Worm (Caenorhabditis elegans) whole organism, late embryonic: Measurements from ENCODE around the gene M01B2.13.

Experiments
- C08G9.2 ChIP-seq: sonication (generic microtip); optimal IDR thresholded peaks from 2 replicates; lab custom pipeline; 2016; ENCODE audit warnings: mild to moderate bottlenecking, missing genetic modification characterization, moderate library complexity, missing compliant biosample characterization
- F13H6.1 ChIP-seq: sonication (generic microtip); optimal IDR thresholded peaks from 2 replicates; lab custom pipeline; 2016; ENCODE audit warnings: missing genetic modification characterization, missing compliant biosample characterization
- K02D7.2 ChIP-seq: sonication (generic microtip); optimal IDR thresholded peaks from 2 replicates; lab custom pipeline; 2017; ENCODE audit warnings: mild to moderate bottlenecking, missing genetic modification characterization, missing compliant biosample characterization
- K09A11.1 ChIP-seq: sonication (generic microtip); optimal IDR thresholded peaks from 2 replicates; lab custom pipeline; 2017; ENCODE audit warnings: antibody characterized with exemption, mild to moderate bottlenecking, missing genetic modification characterization, missing compliant biosample characterization; ENCODE audit not compliant: insufficient read depth
- Y22D7AL.16 ChIP-seq: sonication (generic microtip); optimal IDR thresholded peaks from 2 replicates; lab custom pipeline; 2016; ENCODE audit warnings: missing genetic modification characterization, missing compliant biosample characterization
- ama-1 ChIP-seq: fragments of 150-350 bp; optimal IDR thresholded peaks from 2 replicates; lab custom pipeline; 2014
- ceh-14 ChIP-seq: sonication (generic microtip); optimal IDR thresholded peaks from 2 replicates; lab custom pipeline; 2016; ENCODE audit warnings: missing genotype, missing genetic modification characterization, missing compliant biosample characterization
- ceh-18 ChIP-seq: sonication (generic microtip); optimal IDR thresholded peaks from 2 replicates; lab custom pipeline; 2016; ENCODE audit warnings: missing genetic modification characterization, missing compliant biosample characterization
- ceh-22 ChIP-seq: sonication (generic microtip); optimal IDR thresholded peaks from 2 replicates; lab custom pipeline; 2017; ENCODE audit warnings: missing biosample characterization, missing genetic modification characterization
- ceh-24 ChIP-seq: sonication (generic microtip); optimal IDR thresholded peaks from 2 replicates; lab custom pipeline; 2016; ENCODE audit warnings: mild to moderate bottlenecking, missing genetic modification characterization, missing compliant biosample characterization
- elt-2 ChIP-seq: sonication (generic microtip); optimal IDR thresholded peaks from 2 replicates; lab custom pipeline; 2016; ENCODE audit warnings: missing genetic modification reagents, missing genetic modification characterization, missing compliant biosample characterization
- elt-4 ChIP-seq: sonication (generic microtip); optimal IDR thresholded peaks from 2 replicates; lab custom pipeline; 2016; ENCODE audit warnings: missing genetic modification characterization, missing compliant biosample characterization
- gmeb-2 ChIP-seq: sonication (generic microtip); optimal IDR thresholded peaks from 2 replicates; lab custom pipeline; 2016; ENCODE audit warnings: missing genetic modification characterization, inconsistent platforms, missing compliant biosample characterization
- hlh-30 ChIP-seq: sonication (generic microtip); optimal IDR thresholded peaks from 2 replicates; lab custom pipeline; 2017; ENCODE audit warnings: antibody characterized with exemption, missing genetic modification characterization, missing compliant biosample characterization; ENCODE audit not compliant: insufficient read depth
- hlh-6 ChIP-seq: sonication (generic microtip); optimal IDR thresholded peaks from 2 replicates; lab custom pipeline; 2016; ENCODE audit warnings: missing genotype, missing genetic modification characterization, missing compliant biosample characterization
- hlh-8 ChIP-seq: sonication (generic microtip); optimal IDR thresholded peaks from 2 replicates; lab custom pipeline; 2016; ENCODE audit warnings: missing genotype, missing genetic modification characterization, missing compliant biosample characterization
- lin-11 ChIP-seq: fragments of 200-800 bp; sonication (Bioruptor generic); optimal IDR thresholded peaks from 2 replicates; lab custom pipeline; 2018; ENCODE audit warnings: mild to moderate bottlenecking, missing genetic modification characterization, missing compliant biosample characterization
- nfya-1 ChIP-seq: sonication (generic microtip); optimal IDR thresholded peaks from 2 replicates; lab custom pipeline; 2017; ENCODE audit warnings: missing genetic modification characterization, mild to moderate bottlenecking, missing compliant biosample characterization, antibody characterized with exemption, moderate library complexity
- nhr-11 ChIP-seq: fragments of 150-350 bp; optimal IDR thresholded peaks from 2 replicates; lab custom pipeline; 2014; ENCODE audit warnings: missing biosample characterization, missing genetic modification characterization
- odd-2 ChIP-seq: sonication (generic microtip); optimal IDR thresholded peaks from 2 replicates; lab custom pipeline; 2017; ENCODE audit warnings: antibody characterized with exemption, mild to moderate bottlenecking, missing genetic modification characterization, missing compliant biosample characterization
- pat-9 ChIP-seq: fragments of 200-800 bp; sonication (Bioruptor generic); optimal IDR thresholded peaks from 2 replicates; lab custom pipeline; 2018; ENCODE audit warnings: mild to moderate bottlenecking, missing genetic modification characterization, moderate library complexity, missing compliant biosample characterization
- pax-1 ChIP-seq: fragments of 150-350 bp; optimal IDR thresholded peaks from 2 replicates; lab custom pipeline; 2014; ENCODE audit warnings: missing biosample characterization, missing genetic modification characterization
- pha-2 ChIP-seq: sonication (generic microtip); optimal IDR thresholded peaks from 2 replicates; lab custom pipeline; 2017; ENCODE audit warnings: mild to moderate bottlenecking, missing genetic modification characterization, missing compliant biosample characterization
- pha-4 ChIP-seq: fragments of 150-350 bp; optimal IDR thresholded peaks from 2 replicates; lab custom pipeline; 2018; ENCODE audit warnings: missing biosample characterization, missing genetic modification reagents, missing genetic modification characterization
- pqm-1 ChIP-seq: sonication (generic microtip); optimal IDR thresholded peaks from 2 replicates; lab custom pipeline; 2016; ENCODE audit warnings: missing genetic modification characterization, missing compliant biosample characterization
- pros-1 ChIP-seq: fragments of 150-350 bp; optimal IDR thresholded peaks from 2 replicates; lab custom pipeline; 2014; ENCODE audit warnings: missing biosample characterization, missing genetic modification reagents, missing genetic modification characterization
- ref-2 ChIP-seq: sonication (generic microtip); optimal IDR thresholded peaks from 2 replicates; lab custom pipeline; 2016; ENCODE audit warnings: missing genetic modification characterization, missing compliant biosample characterization
- sdc-2 ChIP-seq: sonication (generic microtip); optimal IDR thresholded peaks from 2 replicates; lab custom pipeline; 2016; ENCODE audit warnings: missing genotype, missing genetic modification characterization, missing compliant biosample characterization
- sox-2 ChIP-seq: fragments of 200-800 bp; sonication (Bioruptor generic); IDR thresholded peaks from 2 replicates; pipeline ENCODE4 v1.3.6; 2022; ENCODE audit warnings: missing genetic modification reagents, missing genetic modification characterization, missing compliant biosample characterization
- sox-4 ChIP-seq: sonication (generic microtip); optimal IDR thresholded peaks from 2 replicates; lab custom pipeline; 2017; ENCODE audit warnings: mild to moderate bottlenecking, missing genetic modification characterization, inconsistent platforms, missing compliant biosample characterization
- tbx-7 ChIP-seq: sonication (generic microtip); optimal IDR thresholded peaks from 2 replicates; lab custom pipeline; 2016; ENCODE audit warnings: missing genotype, missing genetic modification characterization, missing compliant biosample characterization
- unc-3 ChIP-seq, 2 experiments: fragments of 200-800 bp in 1 of 2; sonication (Bioruptor generic) in 1 of 2; sonication (generic microtip) in 1 of 2; conservative IDR thresholded peaks in 1 of 2; optimal IDR thresholded peaks in 1 of 2; 2 replicates each; pipeline versions ENCODE4 v1.3.6 to Lab custom; 2016 to 2022; ENCODE audit warnings: missing compliant biosample characterization in 2 of 2, missing genetic modification characterization in 2 of 2, missing genetic modification reagents in 1 of 2
- unc-42 ChIP-seq: sonication (generic microtip); optimal IDR thresholded peaks from 2 replicates; lab custom pipeline; 2016; ENCODE audit warnings: missing genotype, missing genetic modification characterization, missing compliant biosample characterization
- ztf-16 ChIP-seq: sonication (generic microtip); optimal IDR thresholded peaks from 2 replicates; lab custom pipeline; 2017; ENCODE audit warnings: missing genetic modification characterization, missing compliant biosample characterization

The M01B2.13 gene

DNA sequence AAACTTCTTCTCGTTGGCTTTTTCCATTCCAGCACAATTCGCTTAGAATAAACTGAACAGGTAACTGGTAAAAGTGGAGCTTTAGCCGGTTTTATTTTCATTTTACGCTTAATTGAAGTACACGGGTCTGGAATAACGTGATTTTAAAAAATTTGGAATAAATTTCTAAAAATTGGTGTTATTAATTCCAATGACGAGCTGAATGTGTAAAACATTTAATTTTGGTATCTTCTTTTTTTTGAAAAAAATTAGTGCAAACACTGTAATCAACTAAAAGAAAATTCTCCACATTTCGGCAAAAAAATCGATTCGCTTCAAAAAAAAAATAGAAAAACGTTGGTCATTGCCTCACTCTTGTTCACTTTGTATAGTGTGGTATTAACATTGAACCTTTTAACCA, 6.5 kb upstream of the M01B2.13 start, which contains the start of gene T10H4.4:
T10H4.4 (minus strand) TSS at position 101 of the 400 bp plus-strand sequence.
- no peak for TF ChIP-seq pqm-1 (tag; lab: Kevin White, UChicago)
- no peak for TF ChIP-seq pha-2 (tag; lab: Kevin White, UChicago)
- TF ChIP-seq tbx-7 (tag; lab: Kevin White, UChicago) = no peak
- TF ChIP-seq hlh-30 (tag; lab: Kevin White, UChicago) = no peak
- TF ChIP-seq pha-4 (tag; lab: Kevin White, UChicago) = no peak

DNA sequence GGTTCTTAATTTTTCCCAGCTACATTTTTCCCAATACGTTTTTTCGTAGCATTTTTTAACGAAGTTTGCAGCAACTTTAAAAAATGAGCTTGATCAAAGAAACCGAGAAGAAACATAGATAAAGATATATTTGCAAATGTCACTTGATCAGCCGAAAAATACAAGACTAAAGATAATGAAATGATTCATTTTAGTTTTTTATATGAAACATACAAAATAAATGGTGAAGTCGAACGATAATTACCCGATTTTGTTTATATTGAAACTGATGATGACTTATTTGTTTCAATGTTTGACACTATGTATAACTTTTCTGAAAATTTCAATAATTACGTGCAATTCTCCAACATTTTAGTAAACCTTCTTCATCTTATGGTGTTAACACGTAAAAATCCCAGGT, 2.6 kb upstream of the M01B2.13 start, which contains the start of gene srw-22:
srw-22 (plus strand) TSS at position 301 of the 400 bp plus-strand sequence.
- TF ChIP-seq pqm-1 (tag; lab: Kevin White, UChicago) = no peak
- no peak for TF ChIP-seq ceh-24 (tag; lab: Kevin White, UChicago)
- TF ChIP-seq F13H6.1 (tag; lab: Kevin White, UChicago) = no peak
- TF ChIP-seq pax-1 (tag; lab: Kevin White, UChicago) = no peak
- no peak for TF ChIP-seq tbx-7 (tag; lab: Kevin White, UChicago)
- no peak for TF ChIP-seq ztf-16
- no peak for TF ChIP-seq lin-11
- TF ChIP-seq ama-1 (lab: Kevin White, UChicago) = no peak
- TF ChIP-seq Y22D7AL.16 (tag; lab: Kevin White, UChicago) = no peak
- no peak for TF ChIP-seq hlh-30 (tag; lab: Kevin White, UChicago)
- TF ChIP-seq ceh-14 (tag; lab: Kevin White, UChicago) = no peak
- TF ChIP-seq gmeb-2 (tag; lab: Kevin White, UChicago) = no peak
- no peak for TF ChIP-seq ceh-22 (tag; lab: Kevin White, UChicago)
- no peak for TF ChIP-seq sdc-2 (tag; lab: Kevin White, UChicago)
- no peak for TF ChIP-seq ceh-18
- TF ChIP-seq pros-1 (tag; lab: Kevin White, UChicago) = no peak
- TF ChIP-seq nhr-11 (tag; lab: Kevin White, UChicago) = no peak
- TF ChIP-seq C08G9.2 (tag; lab: Kevin White, UChicago) = no peak
- no peak for TF ChIP-seq ref-2 (tag; lab: Kevin White, UChicago)
- no peak for TF ChIP-seq sox-4 (tag; lab: Kevin White, UChicago)

- TF ChIP-seq hlh-8 (tag; lab: Kevin White, UChicago) (no peak), pat-9 (no peak), hlh-30 (tag; lab: Kevin White, UChicago) (no peak), pax-1 (tag; lab: Kevin White, UChicago) (no peak), lin-11 (no peak), ref-2 (tag; lab: Kevin White, UChicago) (no peak), nfya-1 (tag; lab: Kevin White, UChicago) (no peak), gmeb-2 (tag; lab: Kevin White, UChicago) (no peak), sox-2 (GFP tag; lab: Robert Waterston, UW) (no peak), Y22D7AL.16 (tag; lab: Kevin White, UChicago) (no peak), unc-42 (tag; lab: Kevin White, UChicago) (no peak), hlh-6 (tag; lab: Kevin White, UChicago) (no peak), elt-2 (tag; lab: Kevin White, UChicago) (no peak), unc-3 (GFP tag; conservative IDR thresholded peaks at IDR 0.05; lab: Robert Waterston, UW) (no peak), unc-3 (tag; optimal IDR thresholded peaks at IDR 0.05; lab: Kevin White, UChicago) (no peak), elt-4 (tag; lab: Kevin White, UChicago) (no peak), ceh-22 (tag; lab: Kevin White, UChicago) (no peak), K09A11.1 (tag; lab: Kevin White, UChicago) (no peak)
Observed at ce11 chrV:15267405-15267804, 1.7 kb upstream of the M01B2.13 start, which contains the start of gene T10H4.13. TSS of gene T10H4.13 (minus strand) at chrV:15267505.

- TF ChIP-seq odd-2 (tag; lab: Kevin White, UChicago) (no peak), K02D7.2 (no peak), pha-4 (tag; lab: Kevin White, UChicago) (no peak), K09A11.1 (tag; lab: Kevin White, UChicago) (no peak), ref-2 (tag; lab: Kevin White, UChicago) (no peak)
Observed at ce11 chrV:15264131-15264530, 1.6 kb downstream of the M01B2.13 start, which contains the start of gene M01B2.12. TSS of gene M01B2.12 (minus strand) at chrV:15264231.
